Fruit fly (Drosophila melanogaster): ENCODE data around the gene CG13771.
A peak's percentile ranks its signal among the peaks of the same experiment; 100 is the strongest.

Gene CG13771

DNA sequence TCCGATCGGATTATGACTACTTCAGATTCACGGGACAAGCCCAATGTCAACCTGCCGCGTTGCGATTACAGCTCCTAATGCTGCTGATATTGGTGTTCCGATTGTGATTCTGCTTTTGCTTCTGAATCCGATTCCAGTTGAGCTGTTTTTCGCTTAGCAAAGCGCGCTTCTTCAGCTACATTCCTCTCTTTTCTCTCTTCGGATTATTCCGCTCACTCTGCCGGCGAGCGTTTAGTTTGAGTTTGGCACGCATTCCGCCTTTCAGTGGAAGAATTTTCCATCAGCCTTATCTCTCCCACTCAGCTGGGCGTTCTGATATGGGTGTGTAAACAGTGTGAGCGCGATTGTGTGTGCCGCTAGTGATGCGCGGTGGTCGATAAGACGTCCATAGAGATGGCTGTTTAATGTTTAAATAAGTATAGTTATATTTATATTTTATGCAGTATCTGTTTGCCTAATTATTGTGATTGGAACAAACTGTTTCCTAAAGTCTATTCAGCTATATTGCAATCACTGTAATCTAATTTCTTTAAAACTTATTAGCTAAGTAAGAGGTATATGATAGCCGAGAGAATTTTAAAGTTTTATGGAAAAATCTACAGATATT, 4.4 kb upstream of the CG13771 start, which contains the start of gene Galt (continued):
- TF ChIP-seq Rfx (GFP tag; IDR thresholded peaks at IDR 0.05) (peak; percentile 61), CG7357 (GFP tag; IDR thresholded peaks at IDR 0.05) (no peak), CG10959 (GFP tag; IDR thresholded peaks at IDR 0.05) (no peak), D19B (GFP tag; optimal IDR thresholded peaks at IDR 0.05) (peak; percentile 80), Pdp1 (GFP tag; optimal IDR thresholded peaks at IDR 0.05) (peak in 1 of 2 experiments; percentile 25), Asciz (GFP tag; optimal IDR thresholded peaks at IDR 0.05) (peak; percentile 6), odd (GFP tag; optimal IDR thresholded peaks at IDR 0.05) (peak; percentile 43), sisA (GFP tag; IDR thresholded peaks at IDR 0.05) (no peak), sd (tag; optimal IDR thresholded peaks at IDR 0.05) (peak; percentile 99), Ssrp (tag; optimal IDR thresholded peaks at IDR 0.05) (peak; percentile 3), E2f2 (GFP tag; IDR thresholded peaks at IDR 0.05) (peak; percentile 36; the same call in 1 of the 2 replicates), Xrp1 (GFP tag; IDR thresholded peaks at IDR 0.05) (peak; percentile 52), mirr (GFP tag; optimal IDR thresholded peaks at IDR 0.05) (peak; percentile 54), CG8924 (tag; optimal IDR thresholded peaks at IDR 0.05) (peak; percentile 69), CG4424 (GFP tag; optimal IDR thresholded peaks at IDR 0.05) (peak; percentile 17), CG4360 (GFP tag; IDR thresholded peaks at IDR 0.05) (0 out of 2 replicates have a peak, but pooled peaks have one; percentile 16), nom (GFP tag; optimal IDR thresholded peaks at IDR 0.05) (peak; percentile 47), Med (GFP tag) (peak; percentile 78), psq (GFP tag; optimal IDR thresholded peaks at IDR 0.05) (peak; percentile 11), chm (GFP tag; IDR thresholded peaks at IDR 0.05) (peak; percentile 16; the same call in 1 of the 2 replicates), CG12942 (GFP tag; optimal IDR thresholded peaks at IDR 0.05) (no peak), Deaf1 (tag; optimal IDR thresholded peaks at IDR 0.05) (peak; percentile 37), MBD-R2 (GFP tag; IDR thresholded peaks at IDR 0.05) (peak; percentile 74), CG2202 (tag; optimal IDR thresholded peaks at IDR 0.05) (peak; percentile 10), CG3065 (GFP tag; optimal IDR thresholded peaks at IDR 0.05) (no peak), MESR4 (GFP tag; optimal IDR thresholded peaks at IDR 0.05) (peak; percentile 33), CG6765 (GFP tag; optimal IDR thresholded peaks at IDR 0.05) (peak; percentile 5), Rx (GFP tag; IDR thresholded peaks at IDR 0.05) (no peak), CG13123 (GFP tag; optimal IDR thresholded peaks at IDR 0.05) (no peak), fd3F (GFP tag; optimal IDR thresholded peaks at IDR 0.05) (peak; percentile 11), CG10543 (GFP tag; optimal IDR thresholded peaks at IDR 0.05) (peak; percentile 78), CG17186 (GFP tag; optimal IDR thresholded peaks at IDR 0.05) (peak; percentile 16), aop (GFP tag; IDR thresholded peaks at IDR 0.05) (no peak), az2 (GFP tag; optimal IDR thresholded peaks at IDR 0.05) (peak; percentile 18), Hr3 (GFP tag; optimal IDR thresholded peaks at IDR 0.05) (peak; percentile 5), CG10209 (GFP tag; optimal IDR thresholded peaks at IDR 0.05) (peak; percentile 20), CG1024 (GFP tag; IDR thresholded peaks at IDR 0.05) (no peak), H15 (GFP tag; IDR thresholded peaks at IDR 0.05) (no peak), inv (GFP tag; IDR thresholded peaks at IDR 0.05; ENCODE audit: partially characterized antibody) (peak; percentile 52; the same call in 1 of the 2 replicates), CG9932 (GFP tag; IDR thresholded peaks at IDR 0.05) (peak; percentile 47), NFAT (GFP tag; IDR thresholded peaks at IDR 0.05) (peak; percentile 79; the same call in 1 of the 2 replicates), CG7963 (GFP tag; IDR thresholded peaks at IDR 0.05; ENCODE audit: partially characterized antibody) (peak; percentile 61; the same call in 1 of the 3 replicates), ci (GFP tag; IDR thresholded peaks at IDR 0.05) (peak; percentile 70; the same call in 1 of the 3 replicates), Dp (GFP tag; optimal IDR thresholded peaks at IDR 0.05) (peak; percentile 10), esg (GFP tag; conservative IDR thresholded peaks at IDR 0.05) (no peak), stwl (tag; optimal IDR thresholded peaks at IDR 0.05) (peak; percentile 53), YL-1 (GFP tag; optimal IDR thresholded peaks at IDR 0.05) (peak; percentile 35), CG10267 (tag; optimal IDR thresholded peaks at IDR 0.05) (peak; percentile 66), CG32767 (GFP tag; IDR thresholded peaks at IDR 0.05) (0 out of 2 replicates have a peak, but pooled peaks have one; percentile 21)
